Fruit fly (Drosophila melanogaster) whole organism, adult: ENCODE results near the gene Npc2h.

Experiments
- CG11617 ChIP-seq: fragments of 200-800 bp; sonication (Bioruptor generic); optimal IDR thresholded peaks from 2 replicates; lab custom pipeline; 2017; ENCODE audit warnings: mild to moderate bottlenecking, missing biosample characterization, missing genetic modification reagents, missing genetic modification characterization
- CG12768 ChIP-seq: fragments of 200-800 bp; sonication (Bioruptor generic); optimal IDR thresholded peaks from 2 replicates; lab custom pipeline; 2017; ENCODE audit warnings: missing biosample characterization, missing genetic modification characterization, mild to moderate bottlenecking, moderate library complexity, missing genetic modification reagents
- CG14711 ChIP-seq: fragments of 200-800 bp; sonication (Bioruptor generic); optimal IDR thresholded peaks from 2 replicates; lab custom pipeline; 2018; ENCODE audit warnings: missing biosample characterization, mild to moderate bottlenecking, missing genetic modification characterization, moderate library complexity
- CG1620 ChIP-seq: fragments of 200-800 bp; sonication (Bioruptor generic); optimal IDR thresholded peaks from 2 replicates; lab custom pipeline; 2016; ENCODE audit warnings: missing biosample characterization, missing genetic modification characterization
- CG33017 ChIP-seq: fragments of 200-800 bp; sonication (Bioruptor generic); optimal IDR thresholded peaks from 2 replicates; lab custom pipeline; 2018; ENCODE audit warnings: missing biosample characterization, mild to moderate bottlenecking, missing genetic modification characterization, moderate library complexity
- CG5204 ChIP-seq: fragments of 200-800 bp; sonication (Bioruptor generic); optimal IDR thresholded peaks from 2 replicates; lab custom pipeline; 2016; ENCODE audit warnings: missing biosample characterization, missing genetic modification characterization
- CG7045 ChIP-seq: fragments of 200-800 bp; sonication (Bioruptor generic); optimal IDR thresholded peaks from 2 replicates; lab custom pipeline; 2017; ENCODE audit warnings: missing biosample characterization, mild to moderate bottlenecking, missing genetic modification characterization
- CG7101 ChIP-seq: fragments of 200-800 bp; sonication (Bioruptor generic); optimal IDR thresholded peaks from 2 replicates; lab custom pipeline; 2018; ENCODE audit warnings: missing biosample characterization, mild to moderate bottlenecking, missing genetic modification characterization, moderate library complexity
- Clk ChIP-seq: fragments of 200-800 bp; sonication (Bioruptor generic); optimal IDR thresholded peaks from 2 replicates; lab custom pipeline; 2017; ENCODE audit warnings: missing biosample characterization, missing genetic modification characterization
- Crg-1 ChIP-seq: fragments of 200-800 bp; sonication (Bioruptor generic); optimal IDR thresholded peaks from 2 replicates; lab custom pipeline; 2016; ENCODE audit warnings: missing biosample characterization, missing genetic modification characterization
- Hr96 ChIP-seq: fragments of 200-800 bp; sonication (Bioruptor generic); optimal IDR thresholded peaks from 2 replicates; lab custom pipeline; 2016; ENCODE audit warnings: missing biosample characterization, missing genetic modification characterization
- Mnt ChIP-seq: fragments of 200-800 bp; sonication (Bioruptor generic); optimal IDR thresholded peaks from 2 replicates; lab custom pipeline; 2016; ENCODE audit warnings: missing biosample characterization, mild to moderate bottlenecking, missing genetic modification characterization
- bab1 ChIP-seq: fragments of 200-800 bp; sonication (Bioruptor generic); optimal IDR thresholded peaks from 3 replicates; lab custom pipeline; 2019; ENCODE audit warnings: missing biosample characterization, mild to moderate bottlenecking, missing genetic modification characterization, moderate library complexity
- cic ChIP-seq: fragments of 200-800 bp; sonication (Bioruptor generic); optimal IDR thresholded peaks from 2 replicates; lab custom pipeline; 2017; ENCODE audit warnings: missing biosample characterization, mild to moderate bottlenecking, missing genetic modification characterization, moderate library complexity
- cnc ChIP-seq, 2 experiments: fragments of >200 bp; optimal IDR thresholded peaks; 2 replicates each; lab custom pipeline; 2017
- kay ChIP-seq: fragments of 200-800 bp; sonication (Bioruptor generic); peaks from one replicate; lab custom pipeline; 2016; ENCODE audit warnings: missing biosample characterization, missing genetic modification characterization, borderline replicate concordance
- ovo ChIP-seq: fragments of 200-800 bp; sonication (Bioruptor generic); optimal IDR thresholded peaks from 2 replicates; lab custom pipeline; 2016; ENCODE audit warnings: missing biosample characterization, missing genetic modification characterization
- pad ChIP-seq: fragments of 200-800 bp; sonication (Bioruptor generic); optimal IDR thresholded peaks from 3 replicates; lab custom pipeline; 2017; ENCODE audit warnings: missing biosample characterization, missing genetic modification characterization, mild to moderate bottlenecking, moderate library complexity, missing genetic modification reagents
- tj ChIP-seq: fragments of 200-800 bp; sonication (Bioruptor generic); optimal IDR thresholded peaks from 3 replicates; lab custom pipeline; 2017; ENCODE audit warnings: missing biosample characterization, mild to moderate bottlenecking, missing genetic modification characterization, moderate library complexity
- toe ChIP-seq: fragments of 200-800 bp; sonication (Bioruptor generic); optimal IDR thresholded peaks from 2 replicates; lab custom pipeline; 2016; ENCODE audit warnings: missing biosample characterization, missing genetic modification characterization

Npc2h gene

DNA sequence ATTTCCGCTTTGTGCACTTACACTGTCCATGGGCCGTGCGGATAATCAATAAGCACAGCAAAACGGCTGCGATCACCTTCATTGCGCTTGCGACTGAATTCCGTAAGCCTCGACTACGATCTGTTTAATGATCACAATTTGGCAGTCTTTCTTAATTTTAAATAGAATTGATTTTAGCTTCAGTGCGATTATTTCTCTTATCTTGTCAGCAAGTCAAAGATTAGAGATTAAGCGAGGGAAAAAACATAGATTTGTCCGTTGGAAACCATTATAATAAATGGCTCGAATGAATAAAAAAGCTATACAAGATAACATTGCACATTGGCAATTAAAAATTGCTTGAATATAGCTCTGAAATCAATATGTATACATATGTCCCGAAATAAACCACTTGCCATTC, 15.0 kb downstream of the Npc2h start, which contains the start of gene CG11313:
Gene CG11313, minus strand, starts transcription at position 101 of the 400 bp plus-strand sequence.
- TF ChIP-seq Clk, result no peak
- TF ChIP-seq pad (GFP tag; lab: Kevin White, UChicago), result no peak
- TF ChIP-seq CG5204 (GFP tag; lab: Kevin White, UChicago), result no peak
- no peak for TF ChIP-seq cic (GFP tag; lab: Kevin White, UChicago)
- TF ChIP-seq CG14711 (tag; lab: Kevin White, UChicago), result no peak
- no peak for TF ChIP-seq CG7045 (GFP tag; lab: Kevin White, UChicago)
- no peak for TF ChIP-seq Hr96 (GFP tag; lab: Kevin White, UChicago)
- TF ChIP-seq CG1620 (GFP tag; lab: Kevin White, UChicago), result no peak
- TF ChIP-seq CG11617 (GFP tag; lab: Kevin White, UChicago), result no peak
- TF ChIP-seq CG33017 (tag; lab: Kevin White, UChicago), result no peak
- TF ChIP-seq tj (GFP tag; lab: Kevin White, UChicago), result no peak

DNA sequence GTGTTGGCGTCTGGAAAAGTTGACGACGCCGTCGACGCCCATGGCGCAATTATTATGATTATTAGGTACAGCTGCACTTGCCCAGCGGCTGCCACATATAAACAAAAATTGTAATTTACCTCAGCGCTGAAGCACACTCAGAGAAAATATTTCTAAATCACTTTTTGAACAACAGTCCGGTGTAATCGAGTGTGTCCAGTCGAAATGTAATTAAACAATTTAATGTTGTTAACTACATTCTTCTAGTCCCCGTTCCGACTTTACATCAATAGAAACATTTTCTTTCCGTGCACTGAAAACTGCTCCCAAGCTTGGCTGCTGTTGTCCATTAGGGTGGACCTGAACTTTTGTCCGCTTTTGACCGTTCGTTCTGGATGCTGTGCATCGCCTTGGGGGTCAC, 17.1 kb downstream of the Npc2h start:
- no peak for TF ChIP-seq CG12768 (GFP tag; lab: Kevin White, UChicago)
- no peak for TF ChIP-seq kay (GFP tag; lab: Kevin White, UChicago)
- no peak for TF ChIP-seq CG7045 (GFP tag; lab: Kevin White, UChicago)
- no peak for TF ChIP-seq tj (GFP tag; lab: Kevin White, UChicago)
- no peak for TF ChIP-seq cnc (optimal IDR thresholded peaks at IDR 0.05; lab: Kevin White, UChicago)
- TF ChIP-seq Clk, result no peak
- TF ChIP-seq CG7101 (tag; lab: Kevin White, UChicago), result no peak
- no peak for TF ChIP-seq Hr96 (GFP tag; lab: Kevin White, UChicago)
- no peak for TF ChIP-seq pad (GFP tag; lab: Kevin White, UChicago)

DNA sequence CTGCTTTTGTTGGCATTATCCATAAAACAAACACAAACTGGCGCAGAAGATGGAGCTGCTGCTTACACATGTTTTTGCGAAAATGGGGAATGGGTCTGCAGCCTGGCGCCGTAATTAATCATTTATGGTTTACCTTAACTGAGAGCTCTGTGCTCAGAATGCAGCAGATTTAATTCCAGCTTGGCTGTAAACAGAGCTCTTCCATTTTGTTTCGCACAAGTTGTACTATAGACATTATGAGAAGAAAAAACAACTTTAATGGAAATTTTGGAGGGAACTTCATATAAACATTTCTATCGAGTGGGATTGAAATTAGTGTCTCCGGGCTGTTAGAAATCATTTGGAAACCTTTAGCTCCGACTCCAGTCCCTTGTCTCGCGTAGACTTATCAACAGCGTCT, 20.3 kb downstream of the Npc2h start, which contains the start of gene eIF4H2:
Gene eIF4H2, plus strand, starts transcription at position 301 of the 400 bp plus-strand sequence.
- no peak for TF ChIP-seq cnc (optimal IDR thresholded peaks at IDR 0.05; lab: Kevin White, UChicago)
- no peak for TF ChIP-seq cic (GFP tag; lab: Kevin White, UChicago)
- TF ChIP-seq CG1620 (GFP tag; lab: Kevin White, UChicago), result no peak
- TF ChIP-seq CG33017 (tag; lab: Kevin White, UChicago), result no peak
- TF ChIP-seq toe (GFP tag; lab: Kevin White, UChicago), result no peak
- TF ChIP-seq pad (GFP tag; lab: Kevin White, UChicago), result no peak
- TF ChIP-seq Mnt (GFP tag; lab: Kevin White, UChicago), result no peak
- no peak for TF ChIP-seq Clk
- no peak for TF ChIP-seq Crg-1
- TF ChIP-seq CG5204 (GFP tag; lab: Kevin White, UChicago), result no peak
- no peak for TF ChIP-seq bab1 (GFP tag; lab: Kevin White, UChicago)
- TF ChIP-seq CG7045 (GFP tag; lab: Kevin White, UChicago), result no peak
- TF ChIP-seq tj (GFP tag; lab: Kevin White, UChicago), result no peak
- no peak for TF ChIP-seq CG11617 (GFP tag; lab: Kevin White, UChicago)
- no peak for TF ChIP-seq kay (GFP tag; lab: Kevin White, UChicago)
- no peak for TF ChIP-seq CG14711 (tag; lab: Kevin White, UChicago)

DNA sequence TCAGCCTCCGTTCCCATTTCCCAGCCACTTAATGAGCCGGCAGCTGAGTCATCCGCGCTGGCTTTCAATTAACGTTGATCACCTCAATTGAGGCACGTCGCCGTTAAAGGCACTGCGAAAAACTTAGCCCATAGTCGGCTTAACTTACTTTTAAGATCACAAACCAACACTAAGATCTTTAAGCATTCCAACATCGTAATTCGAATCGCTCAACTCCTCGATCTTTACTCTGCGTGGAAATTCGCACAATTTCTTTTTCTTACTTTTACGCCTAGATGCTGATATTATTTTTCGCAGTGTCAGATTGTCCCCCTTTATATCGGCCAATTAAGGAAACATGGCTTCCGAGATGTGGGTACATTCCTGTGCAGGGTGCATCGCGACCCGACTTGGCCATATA, 23.7 kb downstream of the Npc2h start:
- TF ChIP-seq CG12768 (GFP tag; lab: Kevin White, UChicago) (no peak), Mnt (GFP tag; lab: Kevin White, UChicago) (no peak), CG11617 (GFP tag; lab: Kevin White, UChicago) (no peak), tj (GFP tag; lab: Kevin White, UChicago) (no peak), CG7101 (tag; lab: Kevin White, UChicago) (no peak), CG1620 (GFP tag; lab: Kevin White, UChicago) (no peak), CG33017 (tag; lab: Kevin White, UChicago) (no peak), Crg-1 (no peak), Hr96 (GFP tag; lab: Kevin White, UChicago) (no peak), bab1 (GFP tag; lab: Kevin White, UChicago) (no peak), ovo (GFP tag; lab: Kevin White, UChicago) (no peak)

DNA sequence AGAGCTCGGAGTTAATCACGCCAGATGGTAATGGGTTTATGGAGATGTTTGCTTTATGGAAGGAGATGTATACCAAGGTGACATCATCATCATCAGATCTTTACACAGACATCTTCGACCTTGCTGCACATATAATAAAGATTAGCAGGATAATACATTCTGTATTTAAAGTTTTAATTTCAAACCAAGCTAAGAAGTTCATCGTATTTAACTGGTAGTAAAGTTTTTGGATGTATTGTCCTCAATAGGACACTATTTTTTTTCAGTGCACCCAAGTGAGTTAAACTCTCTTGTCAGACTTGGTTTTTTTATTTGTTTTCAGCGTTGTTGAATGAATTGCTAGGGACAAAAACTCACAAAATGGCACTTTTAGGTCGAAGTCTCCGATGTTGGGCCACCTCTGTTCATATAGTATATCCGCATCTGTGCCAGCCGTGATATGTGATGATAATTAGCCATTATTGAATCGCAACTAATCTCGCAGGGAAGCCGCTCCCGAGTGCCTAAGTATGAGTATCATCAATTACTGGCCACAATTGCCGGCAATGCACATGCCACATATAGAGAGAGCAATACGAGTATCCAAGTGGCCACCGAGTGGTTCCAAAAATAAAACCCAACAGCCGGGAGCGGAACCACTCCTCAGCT, 24.8 kb downstream of the Npc2h start:
- no peak for TF ChIP-seq bab1 (GFP tag; lab: Kevin White, UChicago)
- no peak for TF ChIP-seq Mnt (GFP tag; lab: Kevin White, UChicago)
- TF ChIP-seq CG1620 (GFP tag; lab: Kevin White, UChicago), result no peak
- TF ChIP-seq ovo (GFP tag; lab: Kevin White, UChicago), result no peak
- no peak for TF ChIP-seq CG7101 (tag; lab: Kevin White, UChicago)
- TF ChIP-seq toe (GFP tag; lab: Kevin White, UChicago), result no peak
- no peak for TF ChIP-seq tj (GFP tag; lab: Kevin White, UChicago)
- no peak for TF ChIP-seq cic (GFP tag; lab: Kevin White, UChicago)
- TF ChIP-seq CG5204 (GFP tag; lab: Kevin White, UChicago), result no peak
- no peak for TF ChIP-seq Crg-1
- no peak for TF ChIP-seq Hr96 (GFP tag; lab: Kevin White, UChicago)
- no peak for TF ChIP-seq CG11617 (GFP tag; lab: Kevin White, UChicago)

DNA sequence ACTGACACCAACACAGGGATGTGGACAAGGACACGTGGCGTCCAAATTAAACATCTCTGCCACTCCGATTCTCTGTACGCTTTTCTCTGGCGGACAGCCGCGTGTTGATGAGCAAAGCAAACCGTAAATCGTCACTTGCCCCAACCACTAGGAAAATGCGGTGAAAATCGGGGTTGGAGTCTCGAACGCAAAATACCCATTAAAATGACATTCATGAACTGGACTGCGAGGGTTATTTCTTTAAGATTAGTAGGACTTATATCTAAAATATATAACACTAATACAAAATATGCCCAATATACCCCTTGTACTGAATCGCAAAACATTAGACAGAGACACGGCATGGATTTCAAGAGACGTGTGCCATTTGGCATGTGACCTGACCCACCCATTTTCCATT, 27.6 kb downstream of the Npc2h start:
- TF ChIP-seq CG1620 (GFP tag; lab: Kevin White, UChicago) (no peak), CG33017 (tag; lab: Kevin White, UChicago) (no peak), cic (GFP tag; lab: Kevin White, UChicago) (no peak), CG12768 (GFP tag; lab: Kevin White, UChicago) (no peak), toe (GFP tag; lab: Kevin White, UChicago) (no peak), kay (GFP tag; lab: Kevin White, UChicago) (no peak), CG11617 (GFP tag; lab: Kevin White, UChicago) (no peak), Crg-1 (no peak), bab1 (GFP tag; lab: Kevin White, UChicago) (no peak), CG14711 (tag; lab: Kevin White, UChicago) (no peak), cnc (optimal IDR thresholded peaks at IDR 0.05; lab: Kevin White, UChicago) (no peak), Mnt (GFP tag; lab: Kevin White, UChicago) (no peak), CG7101 (tag; lab: Kevin White, UChicago) (no peak), ovo (GFP tag; lab: Kevin White, UChicago) (no peak), pad (GFP tag; lab: Kevin White, UChicago) (no peak)
